Worm (Caenorhabditis elegans) whole organism, late embryonic: ENCODE results near the gene Y38F2AR.10.

Experiments
- C38D4.7 ChIP-seq: fragments of 200-800 bp; sonication (Bioruptor generic); optimal IDR thresholded peaks from 2 replicates; lab custom pipeline; 2018; ENCODE audit warnings: mild to moderate bottlenecking, missing genetic modification characterization, moderate library complexity, missing compliant biosample characterization
- F13H6.1 ChIP-seq: sonication (generic microtip); optimal IDR thresholded peaks from 2 replicates; lab custom pipeline; 2016; ENCODE audit warnings: missing genetic modification characterization, missing compliant biosample characterization
- K02D7.2 ChIP-seq: sonication (generic microtip); optimal IDR thresholded peaks from 2 replicates; lab custom pipeline; 2017; ENCODE audit warnings: mild to moderate bottlenecking, missing genetic modification characterization, missing compliant biosample characterization
- K09A11.1 ChIP-seq: sonication (generic microtip); optimal IDR thresholded peaks from 2 replicates; lab custom pipeline; 2017; ENCODE audit warnings: antibody characterized with exemption, mild to moderate bottlenecking, missing genetic modification characterization, missing compliant biosample characterization; ENCODE audit not compliant: insufficient read depth
- T23F11.4 ChIP-seq: fragments of 200-800 bp; sonication (Bioruptor generic); optimal IDR thresholded peaks from 2 replicates; lab custom pipeline; 2018; ENCODE audit warnings: mild to moderate bottlenecking, missing genetic modification characterization, missing compliant biosample characterization
- Y22D7AL.16 ChIP-seq: sonication (generic microtip); optimal IDR thresholded peaks from 2 replicates; lab custom pipeline; 2016; ENCODE audit warnings: missing genetic modification characterization, missing compliant biosample characterization
- ahr-1 ChIP-seq: sonication (generic microtip); optimal IDR thresholded peaks from 2 replicates; lab custom pipeline; 2016; ENCODE audit warnings: missing genetic modification characterization, missing compliant biosample characterization
- ama-1 ChIP-seq: fragments of 150-350 bp; optimal IDR thresholded peaks from 2 replicates; lab custom pipeline; 2014
- ceh-14 ChIP-seq: sonication (generic microtip); optimal IDR thresholded peaks from 2 replicates; lab custom pipeline; 2016; ENCODE audit warnings: missing genotype, missing genetic modification characterization, missing compliant biosample characterization
- ceh-18 ChIP-seq: sonication (generic microtip); optimal IDR thresholded peaks from 2 replicates; lab custom pipeline; 2016; ENCODE audit warnings: missing genetic modification characterization, missing compliant biosample characterization
- ceh-19 ChIP-seq: fragments of 200-800 bp; sonication (Bioruptor generic); optimal IDR thresholded peaks from 2 replicates; lab custom pipeline; 2018; ENCODE audit warnings: mild to moderate bottlenecking, missing genetic modification characterization, missing compliant biosample characterization
- ceh-2 ChIP-seq: sonication (generic microtip); optimal IDR thresholded peaks from 2 replicates; lab custom pipeline; 2016; ENCODE audit warnings: missing genotype, missing genetic modification characterization, missing compliant biosample characterization
- ceh-22 ChIP-seq: sonication (generic microtip); optimal IDR thresholded peaks from 2 replicates; lab custom pipeline; 2017; ENCODE audit warnings: missing biosample characterization, missing genetic modification characterization
- ceh-24 ChIP-seq: sonication (generic microtip); optimal IDR thresholded peaks from 2 replicates; lab custom pipeline; 2016; ENCODE audit warnings: mild to moderate bottlenecking, missing genetic modification characterization, missing compliant biosample characterization
- ceh-31 ChIP-seq: sonication (generic microtip); optimal IDR thresholded peaks from 2 replicates; lab custom pipeline; 2016; ENCODE audit warnings: missing genetic modification characterization, missing compliant biosample characterization
- ceh-34 ChIP-seq: sonication (generic microtip); optimal IDR thresholded peaks from 2 replicates; lab custom pipeline; 2016; ENCODE audit warnings: mild to moderate bottlenecking, missing genetic modification characterization, missing compliant biosample characterization
- ceh-45 ChIP-seq: fragments of 200-800 bp; sonication (Bioruptor generic); IDR thresholded peaks from 2 replicates; pipeline ENCODE4 v1.3.6; 2022; ENCODE audit warnings: missing genetic modification reagents, missing genetic modification characterization, missing compliant biosample characterization
- ceh-48 ChIP-seq: sonication (generic microtip); optimal IDR thresholded peaks from 2 replicates; lab custom pipeline; 2016; ENCODE audit warnings: missing genetic modification characterization, inconsistent platforms, missing compliant biosample characterization
- ceh-9 ChIP-seq: sonication (generic microtip); optimal IDR thresholded peaks from 2 replicates; lab custom pipeline; 2016; ENCODE audit warnings: mild to moderate bottlenecking, missing genetic modification characterization, inconsistent platforms, missing compliant biosample characterization
- che-1 ChIP-seq: sonication (generic microtip); optimal IDR thresholded peaks from 2 replicates; lab custom pipeline; 2016; ENCODE audit warnings: mild to moderate bottlenecking, missing genetic modification characterization, missing compliant biosample characterization
- dmd-4 ChIP-seq: sonication (generic microtip); optimal IDR thresholded peaks from 2 replicates; lab custom pipeline; 2016; ENCODE audit warnings: borderline replicate concordance, missing genetic modification characterization, missing compliant biosample characterization
- elt-2 ChIP-seq: sonication (generic microtip); optimal IDR thresholded peaks from 2 replicates; lab custom pipeline; 2016; ENCODE audit warnings: missing genetic modification reagents, missing genetic modification characterization, missing compliant biosample characterization
- eyg-1 ChIP-seq: sonication (generic microtip); optimal IDR thresholded peaks from 2 replicates; lab custom pipeline; 2016; ENCODE audit warnings: missing genotype, missing genetic modification characterization, missing compliant biosample characterization
- fax-1 ChIP-seq: sonication (generic microtip); optimal IDR thresholded peaks from 2 replicates; lab custom pipeline; 2016; ENCODE audit warnings: missing genotype, missing genetic modification characterization, missing compliant biosample characterization
- gmeb-2 ChIP-seq: sonication (generic microtip); optimal IDR thresholded peaks from 2 replicates; lab custom pipeline; 2016; ENCODE audit warnings: missing genetic modification characterization, inconsistent platforms, missing compliant biosample characterization
- hlh-13 ChIP-seq: fragments of 200-800 bp; sonication (Bioruptor generic); optimal IDR thresholded peaks from 2 replicates; lab custom pipeline; 2018; ENCODE audit warnings: mild to moderate bottlenecking, missing genetic modification characterization, missing compliant biosample characterization
- hlh-15 ChIP-seq: sonication (generic microtip); optimal IDR thresholded peaks from 2 replicates; lab custom pipeline; 2016; ENCODE audit warnings: missing genetic modification characterization, missing compliant biosample characterization
- hlh-30 ChIP-seq: sonication (generic microtip); optimal IDR thresholded peaks from 2 replicates; lab custom pipeline; 2017; ENCODE audit warnings: antibody characterized with exemption, missing genetic modification characterization, missing compliant biosample characterization; ENCODE audit not compliant: insufficient read depth
- hlh-6 ChIP-seq: sonication (generic microtip); optimal IDR thresholded peaks from 2 replicates; lab custom pipeline; 2016; ENCODE audit warnings: missing genotype, missing genetic modification characterization, missing compliant biosample characterization
- hlh-8 ChIP-seq: sonication (generic microtip); optimal IDR thresholded peaks from 2 replicates; lab custom pipeline; 2016; ENCODE audit warnings: missing genotype, missing genetic modification characterization, missing compliant biosample characterization
- lin-11 ChIP-seq: fragments of 200-800 bp; sonication (Bioruptor generic); optimal IDR thresholded peaks from 2 replicates; lab custom pipeline; 2018; ENCODE audit warnings: mild to moderate bottlenecking, missing genetic modification characterization, missing compliant biosample characterization
- madf-2 ChIP-seq: sonication (generic microtip); optimal IDR thresholded peaks from 2 replicates; lab custom pipeline; 2017; ENCODE audit warnings: missing genetic modification characterization, missing compliant biosample characterization
- nfya-1 ChIP-seq: sonication (generic microtip); optimal IDR thresholded peaks from 2 replicates; lab custom pipeline; 2017; ENCODE audit warnings: missing genetic modification characterization, mild to moderate bottlenecking, missing compliant biosample characterization, antibody characterized with exemption, moderate library complexity
- nhr-11 ChIP-seq: fragments of 150-350 bp; optimal IDR thresholded peaks from 2 replicates; lab custom pipeline; 2014; ENCODE audit warnings: missing biosample characterization, missing genetic modification characterization
- nhr-232 ChIP-seq: sonication (generic microtip); optimal IDR thresholded peaks from 2 replicates; lab custom pipeline; 2016; ENCODE audit warnings: missing genetic modification characterization, missing compliant biosample characterization
- npax-4 ChIP-seq: sonication (generic microtip); optimal IDR thresholded peaks from 2 replicates; lab custom pipeline; 2016; ENCODE audit warnings: missing genetic modification characterization, missing compliant biosample characterization
- odd-2 ChIP-seq: sonication (generic microtip); optimal IDR thresholded peaks from 2 replicates; lab custom pipeline; 2017; ENCODE audit warnings: antibody characterized with exemption, mild to moderate bottlenecking, missing genetic modification characterization, missing compliant biosample characterization
- pag-3 ChIP-seq: sonication (generic microtip); optimal IDR thresholded peaks from 2 replicates; lab custom pipeline; 2016; ENCODE audit warnings: missing compliant biosample characterization, missing genetic modification characterization, borderline replicate concordance
- pat-9 ChIP-seq: fragments of 200-800 bp; sonication (Bioruptor generic); optimal IDR thresholded peaks from 2 replicates; lab custom pipeline; 2018; ENCODE audit warnings: mild to moderate bottlenecking, missing genetic modification characterization, moderate library complexity, missing compliant biosample characterization
- pha-4 ChIP-seq: fragments of 150-350 bp; optimal IDR thresholded peaks from 2 replicates; lab custom pipeline; 2018; ENCODE audit warnings: missing biosample characterization, missing genetic modification reagents, missing genetic modification characterization
- pqm-1 ChIP-seq: sonication (generic microtip); optimal IDR thresholded peaks from 2 replicates; lab custom pipeline; 2016; ENCODE audit warnings: missing genetic modification characterization, missing compliant biosample characterization
- pros-1 ChIP-seq: fragments of 150-350 bp; optimal IDR thresholded peaks from 2 replicates; lab custom pipeline; 2014; ENCODE audit warnings: missing biosample characterization, missing genetic modification reagents, missing genetic modification characterization
- ref-2 ChIP-seq: sonication (generic microtip); optimal IDR thresholded peaks from 2 replicates; lab custom pipeline; 2016; ENCODE audit warnings: missing genetic modification characterization, missing compliant biosample characterization
- rnt-1 ChIP-seq: sonication (generic microtip); optimal IDR thresholded peaks from 2 replicates; lab custom pipeline; 2016; ENCODE audit warnings: missing genetic modification characterization, missing compliant biosample characterization
- sdc-2 ChIP-seq: sonication (generic microtip); optimal IDR thresholded peaks from 2 replicates; lab custom pipeline; 2016; ENCODE audit warnings: missing genotype, missing genetic modification characterization, missing compliant biosample characterization
- sox-2 ChIP-seq: fragments of 200-800 bp; sonication (Bioruptor generic); IDR thresholded peaks from 2 replicates; pipeline ENCODE4 v1.3.6; 2022; ENCODE audit warnings: missing genetic modification reagents, missing genetic modification characterization, missing compliant biosample characterization
- tbx-2 ChIP-seq: sonication (generic microtip); optimal IDR thresholded peaks from 2 replicates; lab custom pipeline; 2016; ENCODE audit warnings: missing genetic modification characterization, missing compliant biosample characterization
- ttx-3 ChIP-seq: sonication (generic microtip); optimal IDR thresholded peaks from 2 replicates; lab custom pipeline; 2016; ENCODE audit warnings: missing genetic modification reagents, missing genetic modification characterization, missing compliant biosample characterization
- unc-3 ChIP-seq, 2 experiments: fragments of 200-800 bp in 1 of 2; sonication (Bioruptor generic) in 1 of 2; sonication (generic microtip) in 1 of 2; conservative IDR thresholded peaks in 1 of 2; optimal IDR thresholded peaks in 1 of 2; 2 replicates each; pipeline versions ENCODE4 v1.3.6 to Lab custom; 2016 to 2022; ENCODE audit warnings: missing compliant biosample characterization in 2 of 2, missing genetic modification characterization in 2 of 2, missing genetic modification reagents in 1 of 2
- unc-42 ChIP-seq: sonication (generic microtip); optimal IDR thresholded peaks from 2 replicates; lab custom pipeline; 2016; ENCODE audit warnings: missing genotype, missing genetic modification characterization, missing compliant biosample characterization
- unc-55 ChIP-seq: sonication (generic microtip); optimal IDR thresholded peaks from 2 replicates; lab custom pipeline; 2017; ENCODE audit warnings: missing biosample characterization, missing genetic modification reagents, missing genetic modification characterization
- unc-86 ChIP-seq: sonication (generic microtip); optimal IDR thresholded peaks from 2 replicates; lab custom pipeline; 2016; ENCODE audit warnings: missing genetic modification characterization, missing compliant biosample characterization

Y38F2AR.10 gene

DNA sequence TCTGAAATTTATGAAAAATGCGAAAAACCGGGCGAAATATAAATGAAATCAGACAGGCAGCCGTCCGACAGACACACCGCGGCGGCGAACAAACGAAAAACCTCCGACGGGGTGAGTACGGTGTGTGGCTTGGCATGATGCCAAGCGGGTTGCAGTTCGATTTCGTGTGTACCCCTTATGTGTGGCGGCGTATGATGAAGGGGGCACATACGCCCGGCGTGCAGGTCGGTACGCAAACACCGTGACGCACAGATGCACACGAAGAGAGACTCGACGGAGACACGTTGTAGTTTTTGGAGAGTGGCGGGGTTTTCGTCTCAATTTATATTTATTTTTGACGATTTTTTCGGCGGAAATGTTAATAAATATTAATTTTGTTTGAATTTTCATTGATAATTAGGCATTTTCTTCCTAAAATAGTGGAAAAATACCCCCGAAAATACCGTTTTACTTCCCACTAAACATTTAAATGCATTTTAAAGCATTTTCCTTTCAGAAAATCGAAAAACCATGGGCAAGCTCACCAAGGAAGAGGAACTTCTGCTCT lies 10.3 kb downstream of the Y38F2AR.10 start, which contains the start of gene trap-3:
Gene trap-3, plus strand, starts transcription at position 497 of the 547 bp plus-strand sequence.
- TF ChIP-seq ceh-2 (tag; lab: Kevin White, UChicago) (peak; percentile 15), C38D4.7 (GFP tag; lab: Kevin White, UChicago) (no peak), rnt-1 (tag; lab: Kevin White, UChicago) (peak; percentile 99), dmd-4 (tag; lab: Kevin White, UChicago) (no peak), gmeb-2 (tag; lab: Kevin White, UChicago) (no peak), ceh-34 (tag; lab: Kevin White, UChicago) (peak; percentile 87), unc-42 (peak; percentile 54), che-1 (no peak), pha-4 (tag; lab: Kevin White, UChicago) (no peak), sdc-2 (tag; lab: Kevin White, UChicago) (peak; percentile 43), ceh-31 (tag; lab: Kevin White, UChicago) (peak; percentile 84), hlh-8 (tag; lab: Kevin White, UChicago) (peak; percentile 17), ama-1 (lab: Kevin White, UChicago) (no peak), fax-1 (no peak), tbx-2 (tag; lab: Kevin White, UChicago) (peak; percentile 81), pag-3 (no peak), F13H6.1 (peak; percentile 18), ceh-45 (GFP tag; lab: Robert Waterston, UW) (no peak), hlh-15 (tag; lab: Kevin White, UChicago) (no peak), pat-9 (tag; lab: Kevin White, UChicago) (peak; percentile 16), ttx-3 (tag; lab: Kevin White, UChicago) (peak; percentile 40), ceh-48 (tag; lab: Kevin White, UChicago) (peak; percentile 45), unc-55 (GFP tag; lab: Kevin White, UChicago) (no peak), unc-86 (tag; lab: Kevin White, UChicago) (peak; percentile 48), hlh-30 (peak; percentile 84), ref-2 (peak; percentile 92), Y22D7AL.16 (no peak), K02D7.2 (tag; lab: Kevin White, UChicago) (no peak), ceh-24 (tag; lab: Kevin White, UChicago) (no peak), nfya-1 (tag; lab: Kevin White, UChicago) (peak; percentile 99), ceh-14 (peak; percentile 56), pros-1 (tag; lab: Kevin White, UChicago) (peak; percentile 79), hlh-13 (GFP tag; lab: Kevin White, UChicago) (no peak), madf-2 (tag; lab: Kevin White, UChicago) (peak; percentile 52), ahr-1 (peak; percentile 51), nhr-232 (tag; lab: Kevin White, UChicago) (no peak), eyg-1 (peak; percentile 33), ceh-18 (peak; percentile 84), nhr-11 (no peak), T23F11.4 (no peak), odd-2 (tag; lab: Kevin White, UChicago) (no peak), npax-4 (no peak), lin-11 (tag; lab: Kevin White, UChicago) (no peak), ceh-22 (no peak), ceh-19 (GFP tag; lab: Kevin White, UChicago) (no peak), unc-3 (GFP tag; conservative IDR thresholded peaks at IDR 0.05; lab: Robert Waterston, UW) (peak; percentile 34; the same call in 1 of the 2 replicates), unc-3 (tag; optimal IDR thresholded peaks at IDR 0.05; lab: Kevin White, UChicago) (peak; percentile 28), elt-2 (peak; percentile 77), pqm-1 (tag; lab: Kevin White, UChicago) (peak; percentile 74), hlh-6 (tag; lab: Kevin White, UChicago) (no peak), ceh-9 (tag; lab: Kevin White, UChicago) (no peak), sox-2 (GFP tag; lab: Robert Waterston, UW) (no peak), K09A11.1 (tag; lab: Kevin White, UChicago) (peak; percentile 2)
